Worm (Caenorhabditis elegans): ENCODE measurements around the gene col-120.

ce11 chrIV:9303994-9304393 lies 42.4 kb upstream of the col-120 start, which contains the start of gene F49C12.4:
- TF ChIP-seq unc-62 (GFP tag; optimal IDR thresholded peaks at IDR 0.05 in 1 of 2): no peak
- TF ChIP-seq unc-62 (tag; optimal IDR thresholded peaks at IDR 0.05): no peak
- no peak for TF ChIP-seq D1046.2 (GFP tag; IDR thresholded peaks at IDR 0.05)
- TF ChIP-seq sdz-12 (GFP tag; optimal IDR thresholded peaks at IDR 0.05): no peak
- no peak for TF ChIP-seq dmd-6 (GFP tag; IDR thresholded peaks at IDR 0.05)
- no peak for TF ChIP-seq nhr-237 (tag; optimal IDR thresholded peaks at IDR 0.05)
- no peak for TF ChIP-seq mep-1 (tag; optimal IDR thresholded peaks at IDR 0.05)
- TF ChIP-seq daf-8 (GFP tag; IDR thresholded peaks at IDR 0.05): no peak
- TF ChIP-seq pha-4 (GFP tag; IDR thresholded peaks at IDR 0.05): no peak
- TF ChIP-seq pha-4 (tag; optimal IDR thresholded peaks at IDR 0.05): no peak
- no peak for TF ChIP-seq nhr-28 (tag; optimal IDR thresholded peaks at IDR 0.05)
- no peak for TF ChIP-seq lin-29 (GFP tag; IDR thresholded peaks at IDR 0.05)
- TF ChIP-seq ama-1 (optimal IDR thresholded peaks at IDR 0.05): no peak
- no peak for TF ChIP-seq F26F4.8 (GFP tag; conservative IDR thresholded peaks at IDR 0.05)
